Worm (Caenorhabditis elegans) whole organism, L1 larva: ENCODE data around the gene srg-45.

Experiments
- ama-1 ChIP-seq: fragments of 150-350 bp; optimal IDR thresholded peaks from 2 replicates; lab custom pipeline; 2014
- dsc-1 ChIP-seq: sonication (generic microtip); optimal IDR thresholded peaks from 2 replicates; lab custom pipeline; 2016; ENCODE audit warnings: mild to moderate bottlenecking, missing genetic modification characterization, missing compliant biosample characterization
- egl-27 ChIP-seq, 2 experiments: fragments of 150-350 bp in 1 of 2; sonication (generic microtip); optimal IDR thresholded peaks; 3 replicates each; lab custom pipeline; 2017 to 2018; ENCODE audit warnings: missing biosample characterization in 2 of 2, missing genetic modification characterization in 2 of 2, missing genetic modification reagents in 2 of 2
- hlh-17 ChIP-seq: fragments of 200-800 bp; sonication (Bioruptor generic); optimal IDR thresholded peaks from 2 replicates; lab custom pipeline; 2018; ENCODE audit warnings: missing genetic modification characterization, mild to moderate bottlenecking, missing compliant biosample characterization, moderate library complexity, borderline replicate concordance
- lin-39 ChIP-seq: fragments of 150-350 bp; optimal IDR thresholded peaks from 2 replicates; lab custom pipeline; 2014; ENCODE audit warnings: missing biosample characterization, missing genetic modification reagents, missing genetic modification characterization
- mab-9 ChIP-seq: fragments of 200-800 bp; sonication (Bioruptor generic); IDR thresholded peaks from 2 replicates; pipeline ENCODE4 v1.3.6; 2022; ENCODE audit warnings: missing genetic modification reagents, missing genetic modification characterization, missing compliant biosample characterization
- mep-1 ChIP-seq: fragments of 150-350 bp; optimal IDR thresholded peaks from 2 replicates; lab custom pipeline; 2014; ENCODE audit warnings: missing biosample characterization, missing genetic modification characterization
- nhr-237 ChIP-seq: fragments of 150-350 bp; optimal IDR thresholded peaks from 2 replicates; lab custom pipeline; 2014; ENCODE audit warnings: missing biosample characterization, missing genetic modification characterization
- nhr-90 ChIP-seq: sonication (generic microtip); optimal IDR thresholded peaks from 2 replicates; lab custom pipeline; 2016; ENCODE audit warnings: mild to moderate bottlenecking, missing genetic modification characterization, missing compliant biosample characterization; ENCODE audit not compliant: poor library complexity
- tbx-2 ChIP-seq: sonication (generic microtip); optimal IDR thresholded peaks from 2 replicates; lab custom pipeline; 2016; ENCODE audit warnings: missing genetic modification characterization, missing compliant biosample characterization
- unc-130 ChIP-seq: fragments of 150-350 bp; optimal IDR thresholded peaks from 2 replicates; lab custom pipeline; 2017; ENCODE audit warnings: missing biosample characterization, missing genetic modification characterization, inconsistent platforms

ce11 chrV:12269272-12269767 is 38.0 kb upstream of the srg-45 start, which contains the start of gene twk-24:
- TF ChIP-seq lin-39 (tag; lab: Kevin White, UChicago): no peak
- TF ChIP-seq dsc-1 (tag; lab: Kevin White, UChicago): no peak
- no peak for TF ChIP-seq hlh-17 (GFP tag; lab: Kevin White, UChicago)
- TF ChIP-seq tbx-2 (tag; lab: Kevin White, UChicago): no peak
- TF ChIP-seq nhr-237 (tag; lab: Kevin White, UChicago): no peak
- TF ChIP-seq egl-27 (tag; optimal IDR thresholded peaks at IDR 0.05; lab: Kevin White, UChicago): no peak
- TF ChIP-seq nhr-90 (tag; lab: Kevin White, UChicago): no peak
- no peak for TF ChIP-seq ama-1 (lab: Kevin White, UChicago)
- TF ChIP-seq unc-130: peak; percentile 14
- peak; percentile 8 for TF ChIP-seq mep-1 (tag; lab: Kevin White, UChicago)
- TF ChIP-seq mab-9 (GFP tag; lab: Robert Waterston, UW): no peak
